Worm (Caenorhabditis elegans) whole organism, L1 larva: ENCODE data around the gene Y55F3BR.1.

Experiments used
- Y116A8C.19 ChIP-seq: sonication (generic microtip); optimal IDR thresholded peaks from 2 replicates; lab custom pipeline; 2016; ENCODE audit warnings: missing compliant biosample characterization, missing genetic modification characterization, borderline replicate concordance
- ama-1 ChIP-seq: fragments of 150-350 bp; optimal IDR thresholded peaks from 2 replicates; lab custom pipeline; 2014
- irx-1 ChIP-seq: sonication (generic microtip); optimal IDR thresholded peaks from 2 replicates; lab custom pipeline; 2016; ENCODE audit warnings: missing genetic modification characterization, missing compliant biosample characterization
- isw-1 ChIP-seq: fragments of 200-800 bp; sonication (Bioruptor generic); IDR thresholded peaks from 2 replicates; pipeline ENCODE4 v1.3.6; 2022; ENCODE audit warnings: missing genetic modification characterization, missing compliant biosample characterization
- lin-13 ChIP-seq: fragments of 150-350 bp; optimal IDR thresholded peaks from 2 replicates; lab custom pipeline; 2014; ENCODE audit warnings: missing biosample characterization, missing genetic modification reagents, missing genetic modification characterization
- pag-3 ChIP-seq: sonication (generic microtip); optimal IDR thresholded peaks from 2 replicates; lab custom pipeline; 2017; ENCODE audit warnings: missing genetic modification characterization, mild to moderate bottlenecking, missing compliant biosample characterization, antibody characterized with exemption, borderline replicate concordance; ENCODE audit not compliant: insufficient read depth
- skn-1 ChIP-seq: fragments of 150-350 bp; optimal IDR thresholded peaks from 2 replicates; lab custom pipeline; 2014; ENCODE audit warnings: missing biosample characterization, missing genetic modification characterization
- sptf-1 ChIP-seq: fragments of 150-350 bp; optimal IDR thresholded peaks from 2 replicates; lab custom pipeline; 2014; ENCODE audit warnings: missing biosample characterization, missing genetic modification characterization
- ztf-11 ChIP-seq, 2 experiments: sonication (generic microtip); optimal IDR thresholded peaks; 2 replicates each; lab custom pipeline; 2016 to 2017; ENCODE audit warnings: missing genetic modification characterization in 2 of 2, missing biosample characterization in 1 of 2, missing compliant biosample characterization in 1 of 2
- ztf-4 ChIP-seq: fragments of 150-350 bp; optimal IDR thresholded peaks from 2 replicates; lab custom pipeline; 2014; ENCODE audit warnings: missing biosample characterization, missing genetic modification characterization

- TF ChIP-seq ztf-4 (tag; lab: Kevin White, UChicago) (no peak), Y116A8C.19 (no peak), irx-1 (tag; lab: Kevin White, UChicago) (no peak), isw-1 (GFP tag; lab: Robert Waterston, UW) (no peak), skn-1 (no peak), pag-3 (tag; lab: Kevin White, UChicago) (no peak), sptf-1 (tag; lab: Kevin White, UChicago) (no peak), lin-13 (GFP tag; lab: Kevin White, UChicago) (no peak), ztf-11 (tag; optimal IDR thresholded peaks at IDR 0.05; lab: Kevin White, UChicago) (no peak), ama-1 (lab: Kevin White, UChicago) (no peak)
Observed at ce11 chrIV:914856-915255, 40.3 kb downstream of the Y55F3BR.1 start.
